Worm (Caenorhabditis elegans) whole organism, L4 larva: ENCODE results near the gene ZK816.3.

Source experiments
- T20F7.1 ChIP-seq: fragments of 200-800 bp; sonication (Bioruptor generic); optimal IDR thresholded peaks from 2 replicates; lab custom pipeline; 2018; ENCODE audit warnings: mild to moderate bottlenecking, missing genetic modification characterization, missing compliant biosample characterization
- ama-1 ChIP-seq: fragments of 150-350 bp; optimal IDR thresholded peaks from 2 replicates; lab custom pipeline; 2014; ENCODE audit warnings: inconsistent platforms, mixed read lengths
- daf-16 ChIP-seq, 3 experiments: sonication (generic microtip); optimal IDR thresholded peaks; 2 replicates each; lab custom pipeline; 2016 to 2017; ENCODE audit warnings: missing genetic modification characterization in 3 of 3, missing genetic modification reagents in 3 of 3, mild to moderate bottlenecking in 2 of 3, missing compliant biosample characterization in 2 of 3, missing biosample characterization in 1 of 3, moderate library complexity in 1 of 3
- dmd-9 ChIP-seq: fragments of 200-800 bp; sonication (Bioruptor generic); IDR thresholded peaks from 2 replicates; pipeline ENCODE4 v1.3.6; 2022; ENCODE audit warnings: missing genetic modification reagents, missing genetic modification characterization, missing compliant biosample characterization
- duxl-1 ChIP-seq: sonication (generic microtip); optimal IDR thresholded peaks from 2 replicates; lab custom pipeline; 2016; ENCODE audit warnings: mild to moderate bottlenecking, missing genetic modification characterization, moderate library complexity, missing compliant biosample characterization; ENCODE audit not compliant: poor library complexity
- fkh-10 ChIP-seq: fragments of 150-350 bp; optimal IDR thresholded peaks from 2 replicates; lab custom pipeline; 2014; ENCODE audit warnings: missing biosample characterization, missing genetic modification reagents, missing genetic modification characterization
- lsy-2 ChIP-seq, 2 experiments: fragments of 150-350 bp in 1 of 2; sonication (generic microtip) in 1 of 2; optimal IDR thresholded peaks; 2 replicates each; lab custom pipeline; 2014 to 2017; ENCODE audit warnings: missing biosample characterization in 2 of 2, missing genetic modification characterization in 2 of 2
- nhr-237 ChIP-seq: sonication (generic microtip); optimal IDR thresholded peaks from 2 replicates; lab custom pipeline; 2017; ENCODE audit warnings: missing biosample characterization, missing genetic modification characterization
- nhr-28 ChIP-seq: fragments of 150-350 bp; optimal IDR thresholded peaks from 2 replicates; lab custom pipeline; 2014; ENCODE audit warnings: missing biosample characterization, missing genetic modification characterization
- nhr-76 ChIP-seq: fragments of 150-350 bp; optimal IDR thresholded peaks from 2 replicates; lab custom pipeline; 2014; ENCODE audit warnings: missing biosample characterization, missing genetic modification characterization
- skn-1 ChIP-seq: fragments of 150-350 bp; optimal IDR thresholded peaks from 2 replicates; lab custom pipeline; 2014; ENCODE audit warnings: missing biosample characterization, missing genetic modification characterization
- snpc-4 ChIP-seq: fragments of 150-350 bp; optimal IDR thresholded peaks from 2 replicates; lab custom pipeline; 2014; ENCODE audit warnings: missing biosample characterization, missing genetic modification characterization
- unc-39 ChIP-seq: sonication (generic microtip); optimal IDR thresholded peaks from 2 replicates; lab custom pipeline; 2017; ENCODE audit warnings: missing biosample characterization, missing genetic modification characterization
- unc-62 ChIP-seq, 3 experiments: fragments of 150-350 bp in 1 of 3; sonication (generic microtip); optimal IDR thresholded peaks in 2 of 3; peaks in 1 of 3; 1 replicate in 1 of 3; 2 replicates in 2 of 3; lab custom pipeline; 2014 to 2017; ENCODE audit warnings: missing biosample characterization in 3 of 3, missing genetic modification characterization in 3 of 3, missing genetic modification reagents in 3 of 3, missing genotype in 1 of 3

ce11 chrX:3369442-3369841, 21.3 kb downstream of the ZK816.3 start:
- no peak for TF ChIP-seq lsy-2 (tag; optimal IDR thresholded peaks at IDR 0.05; lab: Kevin White, UChicago)
- no peak for TF ChIP-seq unc-39 (tag; lab: Kevin White, UChicago)
- TF ChIP-seq dmd-9 (GFP tag; lab: Robert Waterston, UW): no peak
- no peak for TF ChIP-seq fkh-10 (GFP tag; lab: Kevin White, UChicago)
- TF ChIP-seq duxl-1 (tag; lab: Kevin White, UChicago): no peak
- TF ChIP-seq snpc-4 (tag; lab: Kevin White, UChicago): no peak
- TF ChIP-seq unc-62 (GFP tag; optimal IDR thresholded peaks at IDR 0.05 in 1 of 2; lab: Kevin White, UChicago): peak in 1 of 2 experiments; percentile 95
- no peak for TF ChIP-seq unc-62 (tag; optimal IDR thresholded peaks at IDR 0.05; lab: Kevin White, UChicago)
- TF ChIP-seq ama-1 (lab: Kevin White, UChicago): no peak
- no peak for TF ChIP-seq nhr-237
- TF ChIP-seq nhr-76 (tag; lab: Kevin White, UChicago): no peak
- no peak for TF ChIP-seq nhr-28 (tag; lab: Kevin White, UChicago)
- no peak for TF ChIP-seq T20F7.1 (GFP tag; lab: Kevin White, UChicago)
- no peak for TF ChIP-seq skn-1
- no peak for TF ChIP-seq daf-16 (GFP tag; optimal IDR thresholded peaks at IDR 0.05; lab: Kevin White, UChicago)
- no peak for TF ChIP-seq daf-16 (tag; optimal IDR thresholded peaks at IDR 0.05; lab: Kevin White, UChicago)
